Fruit fly (Drosophila melanogaster) whole organism, adult: ENCODE measurements around the gene CG9541.

Experiments
- CG11617 ChIP-seq: fragments of 200-800 bp; sonication (Bioruptor generic); optimal IDR thresholded peaks from 2 replicates; lab custom pipeline; 2017; ENCODE audit warnings: mild to moderate bottlenecking, missing biosample characterization, missing genetic modification reagents, missing genetic modification characterization
- CG12768 ChIP-seq: fragments of 200-800 bp; sonication (Bioruptor generic); optimal IDR thresholded peaks from 2 replicates; lab custom pipeline; 2017; ENCODE audit warnings: missing biosample characterization, missing genetic modification characterization, mild to moderate bottlenecking, moderate library complexity, missing genetic modification reagents
- CG14711 ChIP-seq: fragments of 200-800 bp; sonication (Bioruptor generic); optimal IDR thresholded peaks from 2 replicates; lab custom pipeline; 2018; ENCODE audit warnings: missing biosample characterization, mild to moderate bottlenecking, missing genetic modification characterization, moderate library complexity
- CG1620 ChIP-seq: fragments of 200-800 bp; sonication (Bioruptor generic); optimal IDR thresholded peaks from 2 replicates; lab custom pipeline; 2016; ENCODE audit warnings: missing biosample characterization, missing genetic modification characterization
- CG33017 ChIP-seq: fragments of 200-800 bp; sonication (Bioruptor generic); optimal IDR thresholded peaks from 2 replicates; lab custom pipeline; 2018; ENCODE audit warnings: missing biosample characterization, mild to moderate bottlenecking, missing genetic modification characterization, moderate library complexity
- CG5204 ChIP-seq: fragments of 200-800 bp; sonication (Bioruptor generic); optimal IDR thresholded peaks from 2 replicates; lab custom pipeline; 2016; ENCODE audit warnings: missing biosample characterization, missing genetic modification characterization
- CG7045 ChIP-seq: fragments of 200-800 bp; sonication (Bioruptor generic); optimal IDR thresholded peaks from 2 replicates; lab custom pipeline; 2017; ENCODE audit warnings: missing biosample characterization, mild to moderate bottlenecking, missing genetic modification characterization
- CG7101 ChIP-seq: fragments of 200-800 bp; sonication (Bioruptor generic); optimal IDR thresholded peaks from 2 replicates; lab custom pipeline; 2018; ENCODE audit warnings: missing biosample characterization, mild to moderate bottlenecking, missing genetic modification characterization, moderate library complexity
- Clk ChIP-seq: fragments of 200-800 bp; sonication (Bioruptor generic); optimal IDR thresholded peaks from 2 replicates; lab custom pipeline; 2017; ENCODE audit warnings: missing biosample characterization, missing genetic modification characterization
- Crg-1 ChIP-seq: fragments of 200-800 bp; sonication (Bioruptor generic); optimal IDR thresholded peaks from 2 replicates; lab custom pipeline; 2016; ENCODE audit warnings: missing biosample characterization, missing genetic modification characterization
- Hr96 ChIP-seq: fragments of 200-800 bp; sonication (Bioruptor generic); optimal IDR thresholded peaks from 2 replicates; lab custom pipeline; 2016; ENCODE audit warnings: missing biosample characterization, missing genetic modification characterization
- Mnt ChIP-seq: fragments of 200-800 bp; sonication (Bioruptor generic); optimal IDR thresholded peaks from 2 replicates; lab custom pipeline; 2016; ENCODE audit warnings: missing biosample characterization, mild to moderate bottlenecking, missing genetic modification characterization
- bab1 ChIP-seq: fragments of 200-800 bp; sonication (Bioruptor generic); optimal IDR thresholded peaks from 3 replicates; lab custom pipeline; 2019; ENCODE audit warnings: missing biosample characterization, mild to moderate bottlenecking, missing genetic modification characterization, moderate library complexity
- cic ChIP-seq: fragments of 200-800 bp; sonication (Bioruptor generic); optimal IDR thresholded peaks from 2 replicates; lab custom pipeline; 2017; ENCODE audit warnings: missing biosample characterization, mild to moderate bottlenecking, missing genetic modification characterization, moderate library complexity
- cnc ChIP-seq, 2 experiments: fragments of >200 bp; optimal IDR thresholded peaks; 2 replicates each; lab custom pipeline; 2017
- kay ChIP-seq: fragments of 200-800 bp; sonication (Bioruptor generic); peaks from one replicate; lab custom pipeline; 2016; ENCODE audit warnings: missing biosample characterization, missing genetic modification characterization, borderline replicate concordance
- ovo ChIP-seq: fragments of 200-800 bp; sonication (Bioruptor generic); optimal IDR thresholded peaks from 2 replicates; lab custom pipeline; 2016; ENCODE audit warnings: missing biosample characterization, missing genetic modification characterization
- pad ChIP-seq: fragments of 200-800 bp; sonication (Bioruptor generic); optimal IDR thresholded peaks from 3 replicates; lab custom pipeline; 2017; ENCODE audit warnings: missing biosample characterization, missing genetic modification characterization, mild to moderate bottlenecking, moderate library complexity, missing genetic modification reagents
- tj ChIP-seq: fragments of 200-800 bp; sonication (Bioruptor generic); optimal IDR thresholded peaks from 3 replicates; lab custom pipeline; 2017; ENCODE audit warnings: missing biosample characterization, mild to moderate bottlenecking, missing genetic modification characterization, moderate library complexity
- toe ChIP-seq: fragments of 200-800 bp; sonication (Bioruptor generic); optimal IDR thresholded peaks from 2 replicates; lab custom pipeline; 2016; ENCODE audit warnings: missing biosample characterization, missing genetic modification characterization

The CG9541 gene

DNA sequence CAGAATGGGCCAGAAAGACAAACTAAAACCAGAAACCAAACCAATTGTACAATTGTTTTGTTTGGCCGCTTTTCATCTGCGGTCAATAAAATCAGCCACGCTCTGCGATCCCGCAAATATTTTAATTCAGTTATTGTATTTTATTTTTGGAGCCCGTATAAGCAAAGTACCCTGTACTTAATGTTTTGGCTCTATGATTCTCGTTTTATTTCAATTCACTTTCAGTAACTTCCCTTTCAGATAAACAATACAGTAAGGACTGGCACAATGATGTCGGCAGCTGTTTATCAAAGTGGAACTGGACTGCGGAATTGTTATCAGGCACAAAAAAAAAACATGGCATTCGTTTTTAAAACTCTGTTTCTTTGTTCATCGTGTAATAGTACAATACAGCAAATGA lies 26.6 kb downstream of the CG9541 start:
- TF ChIP-seq CG14711 (tag; lab: Kevin White, UChicago) (no peak), CG1620 (GFP tag; lab: Kevin White, UChicago) (no peak), ovo (GFP tag; lab: Kevin White, UChicago) (no peak), CG12768 (GFP tag; lab: Kevin White, UChicago) (no peak), CG7045 (GFP tag; lab: Kevin White, UChicago) (no peak), CG11617 (GFP tag; lab: Kevin White, UChicago) (no peak), Hr96 (GFP tag; lab: Kevin White, UChicago) (no peak), bab1 (GFP tag; lab: Kevin White, UChicago) (no peak), Mnt (no peak), CG7101 (no peak), tj (GFP tag; lab: Kevin White, UChicago) (no peak), kay (GFP tag; lab: Kevin White, UChicago) (no peak)

dm6 chr2L:8947989-8948388 lies 27.2 kb downstream of the CG9541 start:
- no peak for TF ChIP-seq Mnt
- no peak for TF ChIP-seq Hr96 (GFP tag; lab: Kevin White, UChicago)
- TF ChIP-seq CG11617 (GFP tag; lab: Kevin White, UChicago), result no peak
- no peak for TF ChIP-seq CG33017 (tag; lab: Kevin White, UChicago)
- peak; percentile 8 for TF ChIP-seq kay (GFP tag; lab: Kevin White, UChicago)

dm6 chr2L:8946718-8947316 lies 28.4 kb downstream of the CG9541 start, which contains the start of gene CG46397:
CG46397 (plus strand) TSS chr2L:8947266.
- TF ChIP-seq CG33017 (tag; lab: Kevin White, UChicago) (no peak), kay (GFP tag; lab: Kevin White, UChicago) (no peak), Hr96 (GFP tag; lab: Kevin White, UChicago) (no peak), Clk (GFP tag; lab: Kevin White, UChicago) (no peak), CG7045 (GFP tag; lab: Kevin White, UChicago) (no peak), CG5204 (GFP tag; lab: Kevin White, UChicago) (no peak), toe (GFP tag; lab: Kevin White, UChicago) (no peak), ovo (GFP tag; lab: Kevin White, UChicago) (no peak), cic (GFP tag; lab: Kevin White, UChicago) (no peak), cnc (optimal IDR thresholded peaks at IDR 0.05; lab: Kevin White, UChicago) (no peak), pad (GFP tag; lab: Kevin White, UChicago) (no peak), CG11617 (GFP tag; lab: Kevin White, UChicago) (no peak), CG14711 (tag; lab: Kevin White, UChicago) (no peak), CG7101 (no peak), CG1620 (GFP tag; lab: Kevin White, UChicago) (no peak), Crg-1 (GFP tag; lab: Kevin White, UChicago) (no peak), CG12768 (GFP tag; lab: Kevin White, UChicago) (no peak), tj (GFP tag; lab: Kevin White, UChicago) (no peak), bab1 (GFP tag; lab: Kevin White, UChicago) (no peak)

DNA sequence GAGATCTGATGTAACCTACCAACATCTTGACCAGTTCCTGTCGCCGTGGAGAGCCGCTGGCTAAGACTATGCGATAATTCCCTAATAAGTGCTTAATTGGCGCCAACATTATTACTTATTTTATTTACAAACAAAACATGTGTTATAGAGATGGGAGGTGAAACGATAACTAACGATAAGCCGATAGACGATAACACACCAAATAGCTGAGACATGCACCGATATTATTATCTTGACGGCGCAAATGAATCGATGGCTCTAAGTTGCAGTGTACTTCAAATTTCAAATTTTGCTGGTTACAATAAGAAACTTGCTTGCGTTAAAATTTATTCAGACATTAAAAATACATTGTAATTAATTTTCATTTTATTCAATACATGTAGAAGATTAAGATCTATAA lies 32.1 kb downstream of the CG9541 start, which contains the start of gene CG9515:
Gene CG9515 (minus strand): TSS at position 148 of the 400 bp plus-strand sequence.
- TF ChIP-seq bab1 (GFP tag; lab: Kevin White, UChicago) (peak; percentile 73), toe (GFP tag; lab: Kevin White, UChicago) (peak; percentile 11), cic (GFP tag; lab: Kevin White, UChicago) (peak; percentile 69), CG33017 (tag; lab: Kevin White, UChicago) (peak; percentile 9), CG7101 (no peak), Mnt (peak; percentile 80), pad (GFP tag; lab: Kevin White, UChicago) (no peak), kay (GFP tag; lab: Kevin White, UChicago) (peak; percentile 64), ovo (GFP tag; lab: Kevin White, UChicago) (no peak)

- peak; percentile 31 for TF ChIP-seq CG14711 (tag; lab: Kevin White, UChicago)
- peak; percentile 66 for TF ChIP-seq CG33017 (tag; lab: Kevin White, UChicago)
- TF ChIP-seq cnc (optimal IDR thresholded peaks at IDR 0.05; lab: Kevin White, UChicago), result no peak
- peak; percentile 46 for TF ChIP-seq CG12768 (GFP tag; lab: Kevin White, UChicago)
- peak; percentile 31 for TF ChIP-seq CG7045 (GFP tag; lab: Kevin White, UChicago)
- TF ChIP-seq cic (GFP tag; lab: Kevin White, UChicago), result peak; percentile 93
- TF ChIP-seq CG5204 (GFP tag; lab: Kevin White, UChicago), result peak; percentile 31
- TF ChIP-seq toe (GFP tag; lab: Kevin White, UChicago), result peak; percentile 8
- TF ChIP-seq pad (GFP tag; lab: Kevin White, UChicago), result no peak
- peak; percentile 35 for TF ChIP-seq Hr96 (GFP tag; lab: Kevin White, UChicago)
- peak; percentile 29 for TF ChIP-seq Mnt
- peak; percentile 27 for TF ChIP-seq CG11617 (GFP tag; lab: Kevin White, UChicago)
- TF ChIP-seq tj (GFP tag; lab: Kevin White, UChicago), result peak; percentile 14
- peak; percentile 3 for TF ChIP-seq CG7101
- TF ChIP-seq kay (GFP tag; lab: Kevin White, UChicago), result peak; percentile 96
- no peak for TF ChIP-seq bab1 (GFP tag; lab: Kevin White, UChicago)
Measured at dm6 chr2L:8941736-8942337, 33.4 kb downstream of the CG9541 start, which contains the start of gene Argl. Argl (minus strand) TSS chr2L:8942105.
